Worm (Caenorhabditis elegans) whole organism, L4/young adult: ENCODE results near the gene hpo-10.

ENCODE experiments used
- W03F9.2 ChIP-seq: fragments of 150-350 bp; optimal IDR thresholded peaks from 2 replicates; lab custom pipeline; 2014; ENCODE audit warnings: missing biosample characterization, missing genetic modification characterization
- dao-5 ChIP-seq: sonication (generic microtip); optimal IDR thresholded peaks from 2 replicates; lab custom pipeline; 2016; ENCODE audit warnings: missing genotype, missing genetic modification characterization, moderate library complexity, missing compliant biosample characterization
- him-1 ChIP-seq: sonication (generic microtip); optimal IDR thresholded peaks from 2 replicates; lab custom pipeline; 2016; ENCODE audit warnings: missing genotype, missing genetic modification reagents, missing genetic modification characterization, missing compliant biosample characterization

- TF ChIP-seq W03F9.2 (tag; lab: Kevin White, UChicago) = no peak
- no peak for TF ChIP-seq him-1 (tag; lab: Kevin White, UChicago)
- no peak for TF ChIP-seq dao-5 (tag; lab: Kevin White, UChicago)
Measured at ce11 chrIII:5878215-5878614, 1.1 kb upstream of the hpo-10 start, which contains the start of the genes mig-21 and F01F1.2.
